Fruit fly (Drosophila melanogaster) whole organism, prepupa: ENCODE results near the gene CG46394.
A peak's percentile ranks its signal among the peaks of the same experiment; 100 is the strongest.

Experiments used
- CG10631 ChIP-seq: fragments of 200-800 bp; sonication (Bioruptor generic); optimal IDR thresholded peaks from 2 replicates; lab custom pipeline; 2016; ENCODE audit warnings: missing biosample characterization, missing genetic modification characterization
- CG11294 ChIP-seq: fragments of 200-800 bp; sonication (Bioruptor generic); IDR thresholded peaks from 2 replicates; pipeline ENCODE4 v1.3.6; 2022; ENCODE audit warnings: missing biosample characterization, missing genetic modification characterization
- CG15336 ChIP-seq: fragments of 200-800 bp; sonication (Bioruptor generic); IDR thresholded peaks from 2 replicates; pipeline ENCODE4 v1.3.6; 2022; ENCODE audit warnings: missing biosample characterization, missing genetic modification characterization
- CG3032 ChIP-seq: fragments of 200-800 bp; optimal IDR thresholded peaks from 2 replicates; lab custom pipeline; 2019; ENCODE audit warnings: missing biosample characterization, mild to moderate bottlenecking, missing genetic modification characterization, moderate library complexity
- CG32006 ChIP-seq: fragments of 200-800 bp; sonication (Bioruptor generic); optimal IDR thresholded peaks from 3 replicates; lab custom pipeline; 2017; ENCODE audit warnings: missing biosample characterization, mild to moderate bottlenecking, missing genetic modification characterization
- CG34406 ChIP-seq: fragments of 200-800 bp; sonication (Bioruptor generic); optimal IDR thresholded peaks from 3 replicates; lab custom pipeline; 2016; ENCODE audit warnings: missing biosample characterization, missing genetic modification characterization
- CG3919 ChIP-seq: fragments of 200-800 bp; sonication (Bioruptor generic); optimal IDR thresholded peaks from 3 replicates; lab custom pipeline; 2016; ENCODE audit warnings: missing biosample characterization, missing genetic modification characterization
- CG4318 ChIP-seq: fragments of 200-800 bp; sonication (Bioruptor generic); optimal IDR thresholded peaks from 3 replicates; lab custom pipeline; 2017; ENCODE audit warnings: missing biosample characterization, mild to moderate bottlenecking, missing genetic modification characterization
- CG6163 ChIP-seq: fragments of 200-800 bp; sonication (Bioruptor generic); IDR thresholded peaks from 3 replicates; pipeline ENCODE4 v1.3.6; 2022; ENCODE audit warnings: missing biosample characterization, missing genetic modification characterization
- CG6792 ChIP-seq: fragments of 200-800 bp; sonication (Bioruptor generic); optimal IDR thresholded peaks from 3 replicates; lab custom pipeline; 2016; ENCODE audit warnings: missing biosample characterization, missing genetic modification characterization
- CG6808 ChIP-seq: fragments of 200-800 bp; sonication (Bioruptor generic); optimal IDR thresholded peaks from 3 replicates; lab custom pipeline; 2017; ENCODE audit warnings: missing biosample characterization, missing genetic modification characterization, mild to moderate bottlenecking, moderate library complexity, missing genetic modification reagents
- CG7368 ChIP-seq: fragments of 200-800 bp; sonication (Bioruptor generic); optimal IDR thresholded peaks from 3 replicates; lab custom pipeline; 2016; ENCODE audit warnings: missing biosample characterization, missing genetic modification characterization
- CG8119 ChIP-seq: fragments of 200-800 bp; sonication (Bioruptor generic); IDR thresholded peaks from 3 replicates; pipeline ENCODE4 v1.3.6; 2022; ENCODE audit warnings: missing biosample characterization, missing genetic modification characterization
- CG8319 ChIP-seq: fragments of 200-800 bp; sonication (Bioruptor generic); optimal IDR thresholded peaks from 3 replicates; lab custom pipeline; 2016; ENCODE audit warnings: missing biosample characterization, missing genetic modification characterization
- CG8632 ChIP-seq: fragments of 200-800 bp; sonication (Bioruptor generic); optimal IDR thresholded peaks from 3 replicates; lab custom pipeline; 2016; ENCODE audit warnings: missing biosample characterization, missing genetic modification characterization
- Eip78C ChIP-seq: fragments of 200-800 bp; sonication (Bioruptor generic); peaks from one replicate; lab custom pipeline; 2016; ENCODE audit warnings: missing biosample characterization, missing genetic modification characterization
- Eip93F ChIP-seq: fragments of 200-800 bp; sonication (Bioruptor generic); optimal IDR thresholded peaks from 2 replicates; lab custom pipeline; 2016; ENCODE audit warnings: missing biosample characterization, mild to moderate bottlenecking, missing genetic modification characterization
- Ets96B ChIP-seq: fragments of 200-800 bp; optimal IDR thresholded peaks from 2 replicates; lab custom pipeline; 2019; ENCODE audit warnings: missing biosample characterization, mild to moderate bottlenecking, missing genetic modification characterization, moderate library complexity
- Gug ChIP-seq: fragments of 200-800 bp; sonication (Bioruptor generic); IDR thresholded peaks from 2 replicates; pipeline ENCODE4 v1.3.6; 2022; ENCODE audit warnings: missing biosample characterization, missing genetic modification characterization
- Hr38 ChIP-seq: sonication (Bioruptor generic); optimal IDR thresholded peaks from 2 replicates; lab custom pipeline; 2016; ENCODE audit warnings: missing biosample characterization, missing genetic modification characterization
- Hr4 ChIP-seq: fragments of 200-800 bp; sonication (Bioruptor generic); optimal IDR thresholded peaks from 3 replicates; lab custom pipeline; 2016; ENCODE audit warnings: missing biosample characterization, missing genetic modification characterization
- Met ChIP-seq: fragments of 200-800 bp; sonication (Bioruptor generic); optimal IDR thresholded peaks from 3 replicates; lab custom pipeline; 2016; ENCODE audit warnings: missing biosample characterization, missing genetic modification characterization
- OdsH ChIP-seq: fragments of 200-800 bp; sonication (Bioruptor generic); optimal IDR thresholded peaks from 3 replicates; lab custom pipeline; 2016; ENCODE audit warnings: missing biosample characterization, missing genetic modification characterization
- Sox102F ChIP-seq: fragments of 200-800 bp; sonication (Bioruptor generic); optimal IDR thresholded peaks from 2 replicates; lab custom pipeline; 2016; ENCODE audit warnings: missing biosample characterization, mild to moderate bottlenecking, missing genetic modification characterization
- achi ChIP-seq: fragments of 200-800 bp; sonication (Bioruptor generic); optimal IDR thresholded peaks from 3 replicates; lab custom pipeline; 2016; ENCODE audit warnings: missing biosample characterization, missing genetic modification characterization
- acj6 ChIP-seq: fragments of 200-800 bp; sonication (Bioruptor generic); optimal IDR thresholded peaks from 3 replicates; lab custom pipeline; 2016; ENCODE audit warnings: missing biosample characterization, missing genetic modification characterization
- dac ChIP-seq: fragments of 200-800 bp; sonication (Bioruptor generic); optimal IDR thresholded peaks from 2 replicates; lab custom pipeline; 2017; ENCODE audit warnings: missing biosample characterization, mild to moderate bottlenecking, missing genetic modification characterization
- dsx ChIP-seq: fragments of 200-800 bp; optimal IDR thresholded peaks from 3 replicates; lab custom pipeline; 2019; ENCODE audit warnings: missing biosample characterization, mild to moderate bottlenecking, missing genetic modification characterization, moderate library complexity; ENCODE audit not compliant: poor library complexity, severe bottlenecking
- eg ChIP-seq: fragments of 200-800 bp; sonication (Bioruptor generic); IDR thresholded peaks from 3 replicates; pipeline ENCODE4 v1.3.6; 2022; ENCODE audit warnings: missing biosample characterization, missing genetic modification characterization
- esn ChIP-seq: fragments of 200-800 bp; sonication (Bioruptor generic); optimal IDR thresholded peaks from 2 replicates; lab custom pipeline; 2016; ENCODE audit warnings: missing biosample characterization, mild to moderate bottlenecking, missing genetic modification characterization, moderate library complexity
- fkh ChIP-seq: fragments of 200-800 bp; sonication (Bioruptor generic); optimal IDR thresholded peaks from 3 replicates; lab custom pipeline; 2017; ENCODE audit warnings: missing biosample characterization, mild to moderate bottlenecking, missing genetic modification characterization, moderate library complexity
- net ChIP-seq: fragments of 200-800 bp; sonication (Bioruptor generic); optimal IDR thresholded peaks from 3 replicates; lab custom pipeline; 2016; ENCODE audit warnings: missing biosample characterization, missing genetic modification characterization
- pdm3 ChIP-seq: fragments of 200-800 bp; sonication (Bioruptor generic); optimal IDR thresholded peaks from 3 replicates; lab custom pipeline; 2016; ENCODE audit warnings: missing biosample characterization, missing genetic modification characterization
- spab ChIP-seq: fragments of 200-800 bp; sonication (Bioruptor generic); optimal IDR thresholded peaks from 2 replicates; lab custom pipeline; 2017; ENCODE audit warnings: missing biosample characterization, mild to moderate bottlenecking, missing genetic modification characterization, missing genetic modification reagents
- ss ChIP-seq, 2 experiments: fragments of 200-800 bp; sonication (Bioruptor generic); optimal IDR thresholded peaks; 2 replicates in 1 of 2; 3 replicates in 1 of 2; lab custom pipeline; 2017 to 2018; ENCODE audit warnings: mild to moderate bottlenecking in 2 of 2, missing biosample characterization in 2 of 2, missing genetic modification characterization in 2 of 2, moderate library complexity in 1 of 2
- vri ChIP-seq: fragments of 200-800 bp; sonication (Bioruptor generic); optimal IDR thresholded peaks from 3 replicates; lab custom pipeline; 2016; ENCODE audit warnings: missing biosample characterization, mild to moderate bottlenecking, missing genetic modification characterization

CG46394 gene

DNA sequence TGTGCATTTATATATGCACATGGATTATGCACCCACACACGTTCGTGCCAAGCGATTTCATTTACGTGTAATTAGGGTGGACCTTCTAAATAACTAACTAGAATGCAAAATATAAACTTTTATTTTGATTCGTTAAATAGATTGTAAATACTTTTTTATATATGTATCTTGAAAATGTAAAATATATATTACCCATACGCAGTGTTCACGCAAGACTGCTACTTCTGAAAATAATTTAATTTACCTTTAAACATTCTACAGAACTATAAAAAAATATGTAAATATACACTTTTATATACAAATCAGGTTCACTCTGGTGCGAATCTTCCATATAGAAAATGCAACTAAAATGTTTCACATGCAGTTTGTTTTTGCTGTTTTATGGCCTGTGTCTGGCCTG, 6.4 kb upstream of the CG46394 start (continued):
- TF ChIP-seq CG8119 (GFP tag; lab: Robert Waterston, UW) = peak; percentile 82

DNA sequence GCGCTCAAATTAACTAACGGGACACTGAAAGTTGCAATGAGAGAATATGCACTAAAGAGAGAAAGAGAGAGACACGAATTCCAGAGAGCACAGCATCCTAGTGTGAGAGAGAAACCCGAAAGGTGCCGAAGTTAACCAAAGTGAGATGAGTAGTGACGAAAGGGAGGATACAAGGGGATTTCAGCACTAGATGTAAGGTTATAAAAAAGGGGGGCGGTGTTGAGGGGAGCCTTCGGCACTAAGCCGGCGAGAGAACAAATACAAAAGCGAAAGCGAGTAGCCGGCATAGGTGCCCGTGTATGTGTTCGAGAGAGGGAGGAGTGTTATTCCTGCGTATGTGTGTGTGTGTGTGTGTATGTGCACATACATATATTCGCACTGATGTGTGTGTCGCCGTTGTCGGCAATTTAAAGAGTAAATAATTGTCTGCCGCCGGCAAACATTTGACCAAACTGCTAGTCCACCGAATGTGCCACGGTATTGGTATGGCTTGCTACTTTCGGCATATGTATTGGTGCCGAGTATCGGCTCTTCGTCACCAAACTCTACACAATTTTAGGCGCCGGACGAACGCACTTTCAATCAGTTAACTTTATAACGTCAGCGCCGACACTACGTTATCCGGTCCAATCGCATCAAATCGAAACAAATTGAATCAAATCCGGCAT, 3.5 kb upstream of the CG46394 start, which contains the start of gene CG7368:
TSS of gene CG7368 (plus strand) at position 618 of the 668 bp plus-strand sequence.
- TF ChIP-seq eg (no peak), spab (GFP tag; lab: Kevin White, UChicago) (no peak), fkh (no peak), CG7368 (GFP tag; lab: Kevin White, UChicago) (peak; percentile 44), Eip78C (peak; percentile 34)

DNA sequence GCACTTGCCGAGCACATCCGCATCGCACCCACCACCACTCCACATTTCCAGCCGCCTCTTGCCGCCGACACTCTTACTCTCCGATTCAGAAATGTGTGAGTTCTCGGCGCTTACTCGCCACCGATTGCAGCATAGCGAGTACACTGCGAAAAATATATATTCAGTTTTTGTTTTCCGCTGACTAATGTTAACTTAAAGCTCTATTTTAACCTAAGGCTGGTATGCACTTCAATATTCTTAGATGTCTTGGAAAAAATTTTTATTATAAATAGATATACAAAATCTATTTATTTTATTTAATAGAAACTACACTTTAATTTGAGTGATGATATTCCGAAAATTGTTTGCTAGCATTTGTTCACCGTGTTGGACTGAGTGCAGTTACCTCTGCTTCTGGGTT, 915 bp upstream of the CG46394 start:
- no peak for TF ChIP-seq dac
- TF ChIP-seq acj6 (GFP tag; lab: Kevin White, UChicago) = peak; percentile 40
- TF ChIP-seq esn = peak; percentile 6
- peak; percentile 61 for TF ChIP-seq CG8119 (GFP tag; lab: Robert Waterston, UW)
- peak; percentile 45 for TF ChIP-seq CG34406
- peak; percentile 5 for TF ChIP-seq Hr4
- peak; percentile 7 for TF ChIP-seq net (GFP tag; lab: Kevin White, UChicago)
- peak; percentile 12 for TF ChIP-seq CG6792
- no peak for TF ChIP-seq vri (GFP tag; lab: Kevin White, UChicago)
- peak; percentile 42 for TF ChIP-seq CG15336 (GFP tag; lab: Robert Waterston, UW)
- 0 out of 3 replicates have a peak, but pooled peaks have one; percentile 23 for TF ChIP-seq CG6163
- TF ChIP-seq spab (GFP tag; lab: Kevin White, UChicago) = peak; percentile 11
- TF ChIP-seq CG10631 (GFP tag; lab: Kevin White, UChicago) = peak; percentile 37
- peak; percentile 41 for TF ChIP-seq dsx (GFP tag; lab: Kevin White, UChicago)
- peak; percentile 54 for TF ChIP-seq CG32006 (GFP tag; lab: Kevin White, UChicago)
- peak; percentile 44 for TF ChIP-seq achi (GFP tag; lab: Kevin White, UChicago)
- 0 out of 2 replicates have a peak, but pooled peaks have one; percentile 7 for TF ChIP-seq CG11294 (GFP tag; lab: Robert Waterston, UW)
- peak; percentile 33 for TF ChIP-seq OdsH (GFP tag; lab: Kevin White, UChicago)
- TF ChIP-seq CG6808 = peak; percentile 32
- peak; percentile 59 for TF ChIP-seq CG3032 (tag; lab: Kevin White, UChicago)
- no peak for TF ChIP-seq CG8319 (GFP tag; lab: Kevin White, UChicago)
- TF ChIP-seq CG7368 (GFP tag; lab: Kevin White, UChicago) = peak; percentile 63
- TF ChIP-seq CG3919 = no peak
- TF ChIP-seq Hr38 (GFP tag; lab: Kevin White, UChicago) = no peak
- TF ChIP-seq CG4318 (GFP tag; lab: Kevin White, UChicago) = peak; percentile 1
- TF ChIP-seq CG8632 (GFP tag; lab: Kevin White, UChicago) = peak; percentile 11
- TF ChIP-seq fkh = no peak
- no peak for TF ChIP-seq Met (GFP tag; lab: Kevin White, UChicago)
- TF ChIP-seq pdm3 (GFP tag; lab: Kevin White, UChicago) = no peak
- TF ChIP-seq eg = 0 out of 3 replicates have a peak, but pooled peaks have one; percentile 19
- TF ChIP-seq Ets96B = peak; percentile 54
- TF ChIP-seq ss (GFP tag; optimal IDR thresholded peaks at IDR 0.05; lab: Kevin White, UChicago) = peak in 1 of 2 experiments; percentile 42
- no peak for TF ChIP-seq Eip93F (GFP tag; lab: Kevin White, UChicago)

DNA sequence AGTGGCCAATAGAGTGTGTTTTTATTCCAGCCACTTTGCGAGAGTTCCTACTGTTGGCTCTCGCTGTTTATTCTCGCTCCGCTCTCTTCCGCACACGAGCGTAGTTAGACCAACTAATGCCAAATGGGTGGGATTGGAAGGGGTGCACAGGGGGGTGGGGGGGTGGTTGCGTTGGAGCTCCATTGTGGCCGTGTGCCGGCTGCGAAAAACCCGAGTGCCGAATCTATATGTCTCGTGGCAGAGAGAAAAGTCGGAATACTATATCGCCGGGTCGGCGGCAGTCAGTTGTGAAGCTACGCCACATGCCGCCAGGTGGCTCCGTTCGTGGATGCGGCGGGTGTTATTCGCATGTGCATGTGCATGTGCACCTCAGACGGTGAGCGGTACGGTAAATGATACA, 963 bp downstream of the CG46394 start:
- TF ChIP-seq Hr38 (GFP tag; lab: Kevin White, UChicago) (no peak), Gug (no peak), CG6163 (0 out of 3 replicates have a peak, but pooled peaks have one; percentile 27), eg (0 out of 3 replicates have a peak, but pooled peaks have one; percentile 28), dac (no peak), CG7368 (GFP tag; lab: Kevin White, UChicago) (peak; percentile 50), Sox102F (GFP tag; lab: Kevin White, UChicago) (no peak)
